Worm (Caenorhabditis elegans) whole organism, mixed stage, embryonic: ENCODE results near the gene F54F2.14.

Experiments
- ces-1 ChIP-seq: fragments of 150-350 bp; optimal IDR thresholded peaks from 2 replicates; lab custom pipeline; 2014; ENCODE audit warnings: missing biosample characterization, missing genetic modification reagents, missing genetic modification characterization
- cnd-1 ChIP-seq: fragments of 200-800 bp; sonication (Bioruptor generic); optimal IDR thresholded peaks from 2 replicates; lab custom pipeline; 2018; ENCODE audit warnings: mild to moderate bottlenecking, missing genetic modification characterization, missing compliant biosample characterization
- lin-13 ChIP-seq: fragments of 150-350 bp; optimal IDR thresholded peaks from 2 replicates; lab custom pipeline; 2014; ENCODE audit warnings: missing biosample characterization, missing genetic modification characterization
- lin-32 ChIP-seq: fragments of 200-800 bp; sonication (Bioruptor generic); optimal IDR thresholded peaks from 2 replicates; lab custom pipeline; 2018; ENCODE audit warnings: mild to moderate bottlenecking, missing genetic modification characterization, missing compliant biosample characterization
- mep-1 ChIP-seq: fragments of 150-350 bp; optimal IDR thresholded peaks from 2 replicates; lab custom pipeline; 2017; ENCODE audit warnings: missing biosample characterization, missing genetic modification reagents, missing genetic modification characterization, inconsistent platforms
- mls-2 ChIP-seq: sonication (generic microtip); optimal IDR thresholded peaks from 2 replicates; lab custom pipeline; 2016; ENCODE audit warnings: mild to moderate bottlenecking, missing genetic modification characterization, moderate library complexity, missing compliant biosample characterization
- nhr-2 ChIP-seq: fragments of 150-350 bp; optimal IDR thresholded peaks from 2 replicates; lab custom pipeline; 2014; ENCODE audit warnings: missing biosample characterization, missing genetic modification characterization
- nhr-237 ChIP-seq: fragments of 150-350 bp; optimal IDR thresholded peaks from 2 replicates; lab custom pipeline; 2014; ENCODE audit warnings: missing biosample characterization, missing genetic modification characterization
- pha-4 ChIP-seq: fragments of 150-350 bp; optimal IDR thresholded peaks from 2 replicates; lab custom pipeline; 2018; ENCODE audit warnings: missing biosample characterization, missing genetic modification reagents, missing genetic modification characterization
- snpc-4 ChIP-seq: fragments of 150-350 bp; optimal IDR thresholded peaks from 2 replicates; lab custom pipeline; 2014; ENCODE audit warnings: missing biosample characterization, missing genetic modification characterization
- sptf-1 ChIP-seq: sonication (generic microtip); optimal IDR thresholded peaks from 2 replicates; lab custom pipeline; 2017; ENCODE audit warnings: mild to moderate bottlenecking, missing genetic modification characterization, moderate library complexity, missing compliant biosample characterization
- unc-120 ChIP-seq: sonication (generic microtip); optimal IDR thresholded peaks from 2 replicates; lab custom pipeline; 2017; ENCODE audit warnings: missing genetic modification characterization, missing compliant biosample characterization; ENCODE audit not compliant: poor library complexity, severe bottlenecking

DNA sequence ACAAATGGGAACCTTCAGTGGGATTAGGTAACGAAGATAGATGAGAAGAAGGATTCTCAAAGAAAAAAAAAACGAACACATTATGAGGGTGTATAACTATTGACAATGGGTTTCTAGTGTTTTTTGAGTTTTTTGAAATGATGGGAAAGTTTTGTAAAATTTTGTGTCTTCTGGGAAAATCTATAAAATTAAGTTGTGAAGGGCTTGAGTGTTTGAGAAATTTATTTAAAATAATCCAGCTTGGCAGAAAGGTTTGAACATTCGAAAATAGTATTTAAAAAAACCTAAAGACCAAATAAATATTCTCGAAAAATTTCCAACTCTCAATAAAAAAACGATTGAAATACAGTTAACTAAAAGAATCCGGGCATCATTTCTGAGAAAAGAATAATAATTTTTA lies 46.1 kb upstream of the F54F2.14 start:
- TF ChIP-seq mls-2 (tag; lab: Kevin White, UChicago): no peak
- no peak for TF ChIP-seq lin-32
- no peak for TF ChIP-seq pha-4 (tag; lab: Kevin White, UChicago)
- no peak for TF ChIP-seq ces-1 (GFP tag; lab: Kevin White, UChicago)
- no peak for TF ChIP-seq cnd-1 (tag; lab: Kevin White, UChicago)
- TF ChIP-seq mep-1 (tag; lab: Kevin White, UChicago): no peak
- TF ChIP-seq nhr-237: no peak
- no peak for TF ChIP-seq snpc-4 (tag; lab: Kevin White, UChicago)
- TF ChIP-seq lin-13 (tag; lab: Kevin White, UChicago): no peak
- no peak for TF ChIP-seq nhr-2 (tag; lab: Kevin White, UChicago)
- TF ChIP-seq sptf-1 (tag; lab: Kevin White, UChicago): no peak
- TF ChIP-seq unc-120 (tag; lab: Kevin White, UChicago): no peak
